Worm (Caenorhabditis elegans): ENCODE data around the gene C40H1.9.

Gene C40H1.9

DNA sequence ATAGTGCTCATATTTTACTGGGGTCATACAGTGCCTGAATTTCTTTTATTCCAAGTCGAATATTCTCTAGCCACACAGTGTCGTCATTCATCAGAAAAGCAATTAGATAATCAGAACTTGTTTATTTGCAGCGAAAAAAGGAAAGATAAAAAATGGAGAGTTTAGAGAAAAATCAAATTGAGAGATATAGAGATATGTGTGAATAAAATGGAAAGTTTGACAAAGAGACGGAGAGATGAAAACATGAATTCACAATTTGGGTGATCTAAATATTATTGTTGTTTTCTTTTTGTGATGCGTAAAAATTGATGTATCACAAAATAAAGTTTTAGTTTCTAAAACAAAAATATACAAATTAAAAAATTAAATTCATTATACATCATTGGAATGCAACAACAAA lies 19.1 kb upstream of the C40H1.9 start:
- peak; percentile 29 for TF ChIP-seq nhr-23 (tag; optimal IDR thresholded peaks at IDR 0.05)
- no peak for TF ChIP-seq egl-27 (tag; optimal IDR thresholded peaks at IDR 0.05)
- TF ChIP-seq nhr-25 (tag; optimal IDR thresholded peaks at IDR 0.05) = peak; percentile 17

DNA sequence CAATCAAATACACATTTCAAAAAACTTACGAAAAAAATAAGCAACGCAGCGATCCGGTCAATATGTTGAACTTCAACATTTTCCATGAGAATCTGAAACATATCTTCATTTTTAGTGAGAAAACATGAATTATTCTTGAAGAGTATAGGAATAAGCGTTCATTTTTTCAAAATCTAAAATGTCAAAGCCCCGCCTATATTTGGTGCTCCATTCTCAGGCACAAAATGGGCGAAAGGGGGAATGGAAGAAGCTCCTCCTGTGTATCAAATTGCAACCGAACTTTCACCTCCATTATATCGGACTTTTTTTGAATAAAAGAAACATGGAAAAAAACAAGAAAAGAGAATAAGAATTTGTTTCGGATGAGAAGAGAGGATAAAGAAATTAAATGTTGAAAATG lies 13.1 kb upstream of the C40H1.9 start, which contains the start of gene srx-45:
Gene srx-45 (minus strand): TSS at position 101 of the 400 bp plus-strand sequence.
- TF ChIP-seq ceh-82 (tag; optimal IDR thresholded peaks at IDR 0.05) (no peak), elt-3 (tag; optimal IDR thresholded peaks at IDR 0.05) (no peak), fkh-2 (tag; optimal IDR thresholded peaks at IDR 0.05) (no peak), nhr-76 (tag; optimal IDR thresholded peaks at IDR 0.05) (no peak), aly-2 (tag; optimal IDR thresholded peaks at IDR 0.05) (no peak), nhr-12 (tag; optimal IDR thresholded peaks at IDR 0.05) (no peak), ztf-11 (tag; optimal IDR thresholded peaks at IDR 0.05) (no peak), nhr-11 (tag; optimal IDR thresholded peaks at IDR 0.05) (no peak), nhr-237 (tag; optimal IDR thresholded peaks at IDR 0.05) (no peak), lsy-12 (tag; optimal IDR thresholded peaks at IDR 0.05) (no peak), ZK546.5 (tag; optimal IDR thresholded peaks at IDR 0.05) (no peak), ztf-4 (tag; optimal IDR thresholded peaks at IDR 0.05) (no peak), egl-5 (tag; optimal IDR thresholded peaks at IDR 0.05) (no peak), mdl-1 (tag; optimal IDR thresholded peaks at IDR 0.05) (no peak), zag-1 (tag; optimal IDR thresholded peaks at IDR 0.05) (no peak), fos-1 (tag; optimal IDR thresholded peaks at IDR 0.05) (no peak), skn-1 (tag; optimal IDR thresholded peaks at IDR 0.05) (no peak), mml-1 (tag; optimal IDR thresholded peaks at IDR 0.05) (no peak), ceh-9 (tag; optimal IDR thresholded peaks at IDR 0.05) (no peak)

DNA sequence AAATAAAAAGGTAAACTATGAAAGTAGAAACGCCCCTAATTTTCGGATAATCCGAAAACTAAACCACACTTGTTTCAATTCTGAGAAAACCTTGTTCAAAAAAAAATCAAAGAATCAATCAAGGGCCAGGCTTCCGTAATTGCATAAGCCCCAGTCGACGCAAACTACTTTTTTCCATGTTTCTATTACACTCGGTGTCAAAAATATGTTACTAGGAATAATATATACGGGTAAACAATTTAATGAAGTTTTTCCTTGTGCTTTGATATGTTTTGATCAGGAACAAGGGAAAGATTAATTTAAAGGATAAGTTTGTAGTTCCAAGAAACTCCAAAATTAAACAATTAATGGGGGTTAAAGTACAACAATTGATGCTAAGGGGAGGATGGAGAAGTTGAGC lies 9.9 kb upstream of the C40H1.9 start:
- TF ChIP-seq ama-1 (optimal IDR thresholded peaks at IDR 0.05) (no peak), lsy-12 (tag; optimal IDR thresholded peaks at IDR 0.05) (no peak), nhr-11 (tag; optimal IDR thresholded peaks at IDR 0.05) (peak; percentile 76), lin-39 (tag; optimal IDR thresholded peaks at IDR 0.05) (no peak), ceh-9 (tag; optimal IDR thresholded peaks at IDR 0.05) (no peak), pqm-1 (tag; optimal IDR thresholded peaks at IDR 0.05) (no peak), fos-1 (tag; optimal IDR thresholded peaks at IDR 0.05) (no peak)

DNA sequence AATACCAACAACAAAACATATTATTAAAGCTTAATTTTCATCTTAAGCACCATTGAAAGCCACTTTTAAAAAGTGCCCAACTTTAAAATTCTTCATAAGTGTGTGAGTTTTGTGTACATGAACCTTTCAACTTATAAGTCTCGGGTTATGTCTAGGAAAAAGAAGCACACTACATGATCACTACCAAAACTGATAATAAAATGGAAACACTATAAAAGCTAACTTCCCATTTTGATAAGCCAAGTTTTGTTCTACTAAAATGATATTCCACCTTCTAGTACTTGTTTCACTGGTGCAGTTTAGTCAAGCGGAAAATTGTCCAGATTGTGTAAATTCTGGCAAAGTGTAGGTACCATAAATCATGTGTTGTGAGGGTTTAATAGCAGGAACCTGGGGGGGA lies 5.3 kb upstream of the C40H1.9 start, which contains the start of gene C40H1.8:
Gene C40H1.8 (plus strand): TSS at position 242 of the 400 bp plus-strand sequence.
- TF ChIP-seq elt-2 (tag; optimal IDR thresholded peaks at IDR 0.05) (peak; percentile 51), nhr-76 (tag; optimal IDR thresholded peaks at IDR 0.05) (no peak)

DNA sequence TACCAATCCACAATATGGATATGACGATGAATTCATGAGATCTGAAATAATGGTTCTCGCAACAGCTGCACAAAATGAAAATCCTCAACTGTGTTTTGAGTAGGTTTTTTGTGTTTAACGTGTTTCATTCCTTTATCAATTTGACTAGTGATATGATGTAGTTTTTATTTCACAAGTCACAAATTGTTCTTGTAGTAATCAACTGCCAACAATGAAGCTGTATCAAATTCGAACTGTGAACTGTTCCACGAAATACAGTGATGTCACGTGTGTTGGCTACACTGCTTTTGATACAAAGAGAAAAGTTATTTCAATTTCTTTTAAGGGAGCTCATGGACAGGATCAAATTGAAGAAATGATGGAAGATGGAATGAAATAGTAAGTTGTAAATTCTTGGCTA lies 4.6 kb upstream of the C40H1.9 start:
- TF ChIP-seq nhr-28 (tag; optimal IDR thresholded peaks at IDR 0.05) (no peak), snpc-4 (tag; optimal IDR thresholded peaks at IDR 0.05) (no peak), pqm-1 (tag; optimal IDR thresholded peaks at IDR 0.05) (peak; percentile 24), elt-2 (tag; optimal IDR thresholded peaks at IDR 0.05) (peak; percentile 67), nhr-25 (tag; optimal IDR thresholded peaks at IDR 0.05) (no peak), nhr-12 (tag; optimal IDR thresholded peaks at IDR 0.05) (no peak), sea-2 (GFP tag; optimal IDR thresholded peaks at IDR 0.05) (no peak), ztf-4 (tag; optimal IDR thresholded peaks at IDR 0.05) (no peak), nhr-11 (tag; optimal IDR thresholded peaks at IDR 0.05) (no peak), nhr-23 (tag; optimal IDR thresholded peaks at IDR 0.05) (no peak), ceh-28 (tag; optimal IDR thresholded peaks at IDR 0.05) (no peak), jun-1 (tag; optimal IDR thresholded peaks at IDR 0.05) (no peak), nhr-43 (tag; optimal IDR thresholded peaks at IDR 0.05; ENCODE audit: poor library complexity, severe bottlenecking) (no peak)

DNA sequence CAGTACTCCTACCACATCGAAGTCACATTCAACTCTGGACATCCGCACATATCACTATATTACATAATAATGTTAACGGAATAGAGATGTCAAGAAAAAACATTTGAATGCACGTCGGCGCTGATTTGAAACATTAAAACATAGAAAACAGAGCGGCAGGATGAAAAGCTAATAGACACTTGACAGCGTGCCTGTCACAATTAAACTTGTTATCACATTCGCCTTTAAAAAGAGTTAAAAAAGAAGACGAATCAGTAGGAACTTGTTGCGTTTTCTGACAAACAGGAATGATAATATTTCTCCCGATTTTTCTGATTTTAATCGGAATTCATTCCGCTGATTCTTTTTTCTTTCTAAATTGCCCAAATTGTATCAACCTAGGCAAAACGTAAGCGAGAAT lies 2.1 kb upstream of the C40H1.9 start:
- TF ChIP-seq nhr-23 (tag; optimal IDR thresholded peaks at IDR 0.05) (no peak), ztf-4 (tag; optimal IDR thresholded peaks at IDR 0.05) (no peak), sea-2 (GFP tag; optimal IDR thresholded peaks at IDR 0.05) (no peak), elt-2 (tag; optimal IDR thresholded peaks at IDR 0.05) (peak; percentile 70), unc-62 (GFP tag; optimal IDR thresholded peaks at IDR 0.05) (no peak), ceh-16 (tag; optimal IDR thresholded peaks at IDR 0.05) (no peak)

All from whole organism, L3 larva.